Fruit fly (Drosophila melanogaster) whole organism, adult: ENCODE results near the gene CG15209.

Source experiments
- CG11617 ChIP-seq: fragments of 200-800 bp; sonication (Bioruptor generic); optimal IDR thresholded peaks from 2 replicates; lab custom pipeline; 2017; ENCODE audit warnings: mild to moderate bottlenecking, missing biosample characterization, missing genetic modification reagents, missing genetic modification characterization
- CG12768 ChIP-seq: fragments of 200-800 bp; sonication (Bioruptor generic); optimal IDR thresholded peaks from 2 replicates; lab custom pipeline; 2017; ENCODE audit warnings: missing biosample characterization, missing genetic modification characterization, mild to moderate bottlenecking, moderate library complexity, missing genetic modification reagents
- CG14711 ChIP-seq: fragments of 200-800 bp; sonication (Bioruptor generic); optimal IDR thresholded peaks from 2 replicates; lab custom pipeline; 2018; ENCODE audit warnings: missing biosample characterization, mild to moderate bottlenecking, missing genetic modification characterization, moderate library complexity
- CG1620 ChIP-seq: fragments of 200-800 bp; sonication (Bioruptor generic); optimal IDR thresholded peaks from 2 replicates; lab custom pipeline; 2016; ENCODE audit warnings: missing biosample characterization, missing genetic modification characterization
- CG33017 ChIP-seq: fragments of 200-800 bp; sonication (Bioruptor generic); optimal IDR thresholded peaks from 2 replicates; lab custom pipeline; 2018; ENCODE audit warnings: missing biosample characterization, mild to moderate bottlenecking, missing genetic modification characterization, moderate library complexity
- CG5204 ChIP-seq: fragments of 200-800 bp; sonication (Bioruptor generic); optimal IDR thresholded peaks from 2 replicates; lab custom pipeline; 2016; ENCODE audit warnings: missing biosample characterization, missing genetic modification characterization
- CG7045 ChIP-seq: fragments of 200-800 bp; sonication (Bioruptor generic); optimal IDR thresholded peaks from 2 replicates; lab custom pipeline; 2017; ENCODE audit warnings: missing biosample characterization, mild to moderate bottlenecking, missing genetic modification characterization
- CG7101 ChIP-seq: fragments of 200-800 bp; sonication (Bioruptor generic); optimal IDR thresholded peaks from 2 replicates; lab custom pipeline; 2018; ENCODE audit warnings: missing biosample characterization, mild to moderate bottlenecking, missing genetic modification characterization, moderate library complexity
- Clk ChIP-seq: fragments of 200-800 bp; sonication (Bioruptor generic); optimal IDR thresholded peaks from 2 replicates; lab custom pipeline; 2017; ENCODE audit warnings: missing biosample characterization, missing genetic modification characterization
- Crg-1 ChIP-seq: fragments of 200-800 bp; sonication (Bioruptor generic); optimal IDR thresholded peaks from 2 replicates; lab custom pipeline; 2016; ENCODE audit warnings: missing biosample characterization, missing genetic modification characterization
- Hr96 ChIP-seq: fragments of 200-800 bp; sonication (Bioruptor generic); optimal IDR thresholded peaks from 2 replicates; lab custom pipeline; 2016; ENCODE audit warnings: missing biosample characterization, missing genetic modification characterization
- Mnt ChIP-seq: fragments of 200-800 bp; sonication (Bioruptor generic); optimal IDR thresholded peaks from 2 replicates; lab custom pipeline; 2016; ENCODE audit warnings: missing biosample characterization, mild to moderate bottlenecking, missing genetic modification characterization
- bab1 ChIP-seq: fragments of 200-800 bp; sonication (Bioruptor generic); optimal IDR thresholded peaks from 3 replicates; lab custom pipeline; 2019; ENCODE audit warnings: missing biosample characterization, mild to moderate bottlenecking, missing genetic modification characterization, moderate library complexity
- cic ChIP-seq: fragments of 200-800 bp; sonication (Bioruptor generic); optimal IDR thresholded peaks from 2 replicates; lab custom pipeline; 2017; ENCODE audit warnings: missing biosample characterization, mild to moderate bottlenecking, missing genetic modification characterization, moderate library complexity
- cnc ChIP-seq, 2 experiments: fragments of >200 bp; optimal IDR thresholded peaks; 2 replicates each; lab custom pipeline; 2017
- kay ChIP-seq: fragments of 200-800 bp; sonication (Bioruptor generic); peaks from one replicate; lab custom pipeline; 2016; ENCODE audit warnings: missing biosample characterization, missing genetic modification characterization, borderline replicate concordance
- ovo ChIP-seq: fragments of 200-800 bp; sonication (Bioruptor generic); optimal IDR thresholded peaks from 2 replicates; lab custom pipeline; 2016; ENCODE audit warnings: missing biosample characterization, missing genetic modification characterization
- pad ChIP-seq: fragments of 200-800 bp; sonication (Bioruptor generic); optimal IDR thresholded peaks from 3 replicates; lab custom pipeline; 2017; ENCODE audit warnings: missing biosample characterization, missing genetic modification characterization, mild to moderate bottlenecking, moderate library complexity, missing genetic modification reagents
- tj ChIP-seq: fragments of 200-800 bp; sonication (Bioruptor generic); optimal IDR thresholded peaks from 3 replicates; lab custom pipeline; 2017; ENCODE audit warnings: missing biosample characterization, mild to moderate bottlenecking, missing genetic modification characterization, moderate library complexity
- toe ChIP-seq: fragments of 200-800 bp; sonication (Bioruptor generic); optimal IDR thresholded peaks from 2 replicates; lab custom pipeline; 2016; ENCODE audit warnings: missing biosample characterization, missing genetic modification characterization

Gene CG15209

DNA sequence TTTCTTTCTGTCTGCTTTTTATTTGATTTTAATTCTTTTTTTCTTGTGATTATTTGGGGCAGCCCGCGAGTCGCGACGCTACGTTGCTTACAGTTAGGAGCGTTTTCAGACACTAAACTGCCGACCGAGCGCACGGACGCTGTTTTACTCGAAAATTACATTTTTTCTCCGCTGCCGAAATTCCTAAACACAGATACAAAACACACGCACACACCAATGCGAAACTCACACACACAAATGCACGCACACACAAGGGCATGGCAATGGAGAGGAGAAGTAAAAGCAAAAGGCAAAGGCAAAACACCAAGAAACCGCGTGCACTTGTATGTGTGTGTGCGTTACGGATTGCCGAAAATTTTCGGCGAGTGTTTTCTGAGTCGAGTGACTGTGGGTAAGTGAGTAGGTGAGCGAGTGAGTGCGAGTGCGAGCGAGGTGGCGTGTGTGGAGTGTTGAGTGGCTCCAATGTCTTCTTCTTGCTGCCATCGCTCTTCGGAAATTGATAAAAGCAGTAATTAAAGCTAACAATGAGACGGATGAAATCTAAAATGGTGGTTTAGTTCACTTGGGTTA, 26.4 kb upstream of the CG15209 start:
- no peak for TF ChIP-seq CG33017 (tag; lab: Kevin White, UChicago)
- TF ChIP-seq Clk (GFP tag; lab: Kevin White, UChicago): no peak
- TF ChIP-seq Crg-1 (GFP tag; lab: Kevin White, UChicago): no peak
- peak; percentile 57 for TF ChIP-seq tj (GFP tag; lab: Kevin White, UChicago)
- no peak for TF ChIP-seq kay (GFP tag; lab: Kevin White, UChicago)
- TF ChIP-seq CG1620: no peak
- no peak for TF ChIP-seq Mnt (GFP tag; lab: Kevin White, UChicago)
- no peak for TF ChIP-seq CG7045 (GFP tag; lab: Kevin White, UChicago)
- TF ChIP-seq cnc (optimal IDR thresholded peaks at IDR 0.05; lab: Kevin White, UChicago): no peak
- no peak for TF ChIP-seq Hr96 (GFP tag; lab: Kevin White, UChicago)
- no peak for TF ChIP-seq CG14711 (tag; lab: Kevin White, UChicago)
- no peak for TF ChIP-seq CG12768 (GFP tag; lab: Kevin White, UChicago)
- TF ChIP-seq pad (GFP tag; lab: Kevin White, UChicago): peak; percentile 95
- TF ChIP-seq ovo (GFP tag; lab: Kevin White, UChicago): no peak

DNA sequence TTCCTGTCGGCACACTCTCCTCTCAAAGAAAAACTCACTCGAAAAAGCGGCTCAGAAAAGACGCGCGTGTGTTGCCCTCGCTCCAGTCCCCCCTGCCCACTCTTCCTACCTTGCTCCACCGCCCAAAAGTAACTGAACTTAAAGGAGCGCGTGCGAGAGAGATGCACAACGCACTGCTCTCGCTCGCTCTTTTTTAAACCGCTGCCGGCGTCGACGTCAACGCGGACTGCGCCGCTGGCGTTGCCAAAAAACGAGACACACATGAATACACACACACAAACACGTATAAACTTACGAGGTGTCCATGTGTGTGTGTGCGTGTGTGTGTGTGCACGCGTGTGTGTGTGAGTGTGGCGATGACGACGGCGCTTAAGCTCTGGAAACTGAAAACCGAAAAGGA, 25.1 kb upstream of the CG15209 start:
- no peak for TF ChIP-seq CG12768 (GFP tag; lab: Kevin White, UChicago)
- no peak for TF ChIP-seq bab1
- no peak for TF ChIP-seq CG1620
- no peak for TF ChIP-seq CG33017 (tag; lab: Kevin White, UChicago)
- TF ChIP-seq Hr96 (GFP tag; lab: Kevin White, UChicago): no peak
- TF ChIP-seq CG11617 (GFP tag; lab: Kevin White, UChicago): no peak
- no peak for TF ChIP-seq pad (GFP tag; lab: Kevin White, UChicago)
- TF ChIP-seq kay (GFP tag; lab: Kevin White, UChicago): no peak
- TF ChIP-seq tj (GFP tag; lab: Kevin White, UChicago): no peak
- no peak for TF ChIP-seq cnc (optimal IDR thresholded peaks at IDR 0.05; lab: Kevin White, UChicago)
- no peak for TF ChIP-seq toe (GFP tag; lab: Kevin White, UChicago)
- no peak for TF ChIP-seq CG7045 (GFP tag; lab: Kevin White, UChicago)
- no peak for TF ChIP-seq CG7101
- TF ChIP-seq ovo (GFP tag; lab: Kevin White, UChicago): no peak
- no peak for TF ChIP-seq CG5204
- no peak for TF ChIP-seq Clk (GFP tag; lab: Kevin White, UChicago)
- no peak for TF ChIP-seq Mnt (GFP tag; lab: Kevin White, UChicago)
- TF ChIP-seq Crg-1 (GFP tag; lab: Kevin White, UChicago): no peak

DNA sequence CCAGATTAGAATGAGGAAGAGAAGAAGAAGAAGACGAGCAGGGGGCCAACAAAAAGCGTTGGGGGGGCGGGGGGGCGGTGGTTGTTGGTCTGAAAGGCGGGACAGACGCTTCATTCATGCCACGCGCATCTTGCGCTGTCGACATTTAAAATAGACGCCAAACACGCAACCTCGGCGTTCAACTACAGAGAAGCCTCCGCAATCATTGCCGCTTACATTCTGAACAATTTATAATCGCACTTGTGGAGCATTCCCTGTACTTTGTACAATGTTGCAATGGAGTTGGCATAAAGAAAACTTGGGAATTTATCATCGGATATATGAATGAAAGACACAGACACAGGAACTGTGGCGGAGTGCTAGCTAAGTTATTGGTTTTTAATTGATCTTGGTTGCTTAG, 21.3 kb upstream of the CG15209 start:
- no peak for TF ChIP-seq bab1
- TF ChIP-seq Clk (GFP tag; lab: Kevin White, UChicago): no peak
- no peak for TF ChIP-seq Crg-1 (GFP tag; lab: Kevin White, UChicago)
- no peak for TF ChIP-seq CG7101
- TF ChIP-seq CG33017 (tag; lab: Kevin White, UChicago): no peak
- no peak for TF ChIP-seq Hr96 (GFP tag; lab: Kevin White, UChicago)
- no peak for TF ChIP-seq toe (GFP tag; lab: Kevin White, UChicago)
- no peak for TF ChIP-seq CG14711 (tag; lab: Kevin White, UChicago)
- no peak for TF ChIP-seq CG1620
- TF ChIP-seq ovo (GFP tag; lab: Kevin White, UChicago): no peak
- TF ChIP-seq cic (GFP tag; lab: Kevin White, UChicago): no peak
- no peak for TF ChIP-seq pad (GFP tag; lab: Kevin White, UChicago)
- no peak for TF ChIP-seq CG5204
- no peak for TF ChIP-seq CG11617 (GFP tag; lab: Kevin White, UChicago)
- no peak for TF ChIP-seq tj (GFP tag; lab: Kevin White, UChicago)
- TF ChIP-seq CG12768 (GFP tag; lab: Kevin White, UChicago): no peak
- no peak for TF ChIP-seq kay (GFP tag; lab: Kevin White, UChicago)
- TF ChIP-seq Mnt (GFP tag; lab: Kevin White, UChicago): no peak
- no peak for TF ChIP-seq cnc (optimal IDR thresholded peaks at IDR 0.05; lab: Kevin White, UChicago)
- no peak for TF ChIP-seq CG7045 (GFP tag; lab: Kevin White, UChicago)

DNA sequence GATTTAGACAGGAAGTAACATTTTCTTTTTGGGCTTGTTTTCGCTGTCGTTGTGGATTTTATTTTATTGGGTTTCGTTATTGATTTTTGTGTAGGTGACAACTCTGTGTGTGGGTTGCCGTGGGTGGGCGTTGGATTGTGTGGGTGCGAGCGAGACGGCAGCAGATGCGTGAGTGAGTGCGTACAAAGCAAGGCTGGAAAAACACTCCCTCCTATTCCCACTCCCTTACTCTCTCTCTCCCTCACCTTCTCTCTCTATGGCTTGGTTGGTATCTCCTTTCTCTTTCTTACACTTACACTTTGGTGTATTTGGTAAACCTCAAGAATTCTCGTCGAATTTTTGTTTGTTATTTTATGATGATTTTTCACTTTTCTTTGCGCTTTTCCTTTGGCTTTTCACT, 19.9 kb upstream of the CG15209 start:
- no peak for TF ChIP-seq CG11617 (GFP tag; lab: Kevin White, UChicago)
- TF ChIP-seq CG14711 (tag; lab: Kevin White, UChicago): peak; percentile 27

DNA sequence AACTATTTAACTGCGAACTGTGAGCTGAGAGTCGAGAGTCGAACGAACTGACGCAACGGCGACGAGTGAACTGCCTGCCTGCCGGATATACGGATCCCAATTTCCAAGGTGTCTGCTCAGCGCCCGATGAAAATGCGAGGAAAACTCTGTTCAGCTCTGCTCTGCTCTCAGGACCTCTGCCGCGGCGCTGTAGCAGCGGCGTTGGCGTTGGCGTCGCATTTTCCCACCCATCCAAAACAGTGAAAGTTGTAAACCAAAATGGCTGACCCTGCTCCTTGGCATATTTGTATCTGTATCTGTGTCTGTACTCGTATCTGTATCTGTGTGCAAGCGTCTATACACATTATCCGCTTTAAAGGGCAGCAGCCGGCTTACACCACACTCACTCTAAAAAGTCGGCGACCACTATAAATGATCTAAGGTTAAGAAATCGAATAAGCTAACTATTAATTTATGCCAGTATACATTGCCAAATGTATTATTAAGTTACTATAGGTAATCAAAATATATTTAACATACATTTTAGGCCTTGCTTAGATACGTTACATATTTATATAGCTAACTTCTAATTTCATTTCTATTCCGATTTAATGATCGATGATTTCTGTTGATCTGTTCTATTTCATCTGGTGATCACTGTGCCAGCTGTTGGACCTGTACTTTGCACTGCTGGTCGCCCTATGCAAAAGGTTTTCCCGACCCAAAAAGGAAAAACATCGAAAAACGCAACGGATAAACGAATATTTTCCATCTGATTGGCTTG, 19.1 kb upstream of the CG15209 start:
- TF ChIP-seq kay (GFP tag; lab: Kevin White, UChicago): no peak
- TF ChIP-seq Mnt (GFP tag; lab: Kevin White, UChicago): no peak
- TF ChIP-seq CG11617 (GFP tag; lab: Kevin White, UChicago): no peak
- TF ChIP-seq toe (GFP tag; lab: Kevin White, UChicago): no peak
- TF ChIP-seq Crg-1 (GFP tag; lab: Kevin White, UChicago): no peak
- no peak for TF ChIP-seq CG33017 (tag; lab: Kevin White, UChicago)
- no peak for TF ChIP-seq CG12768 (GFP tag; lab: Kevin White, UChicago)
- no peak for TF ChIP-seq CG14711 (tag; lab: Kevin White, UChicago)
- TF ChIP-seq cnc (optimal IDR thresholded peaks at IDR 0.05; lab: Kevin White, UChicago): no peak
- TF ChIP-seq CG1620: no peak
- no peak for TF ChIP-seq CG5204
- no peak for TF ChIP-seq Clk (GFP tag; lab: Kevin White, UChicago)
